Fruit fly (Drosophila melanogaster) whole organism, wandering third instar larva: ENCODE data around the gene DNAlig3.

ENCODE experiments used
- Abd-B ChIP-seq: fragments of >200 bp; optimal IDR thresholded peaks from 2 replicates; lab custom pipeline; 2017; ENCODE audit warnings: missing biosample characterization, missing genetic modification characterization
- CG32264 ChIP-seq: fragments of 200-800 bp; sonication (Bioruptor generic); optimal IDR thresholded peaks from 2 replicates; lab custom pipeline; 2016; ENCODE audit warnings: missing biosample characterization, missing genetic modification characterization
- CG9705 ChIP-seq: fragments of 200-800 bp; sonication (Bioruptor generic); optimal IDR thresholded peaks from 2 replicates; lab custom pipeline; 2018; ENCODE audit warnings: missing biosample characterization, mild to moderate bottlenecking, missing genetic modification characterization
- CrebA ChIP-seq: fragments of 200-800 bp; sonication (Bioruptor generic); optimal IDR thresholded peaks from 2 replicates; lab custom pipeline; 2016; ENCODE audit warnings: missing biosample characterization, mild to moderate bottlenecking, missing genetic modification characterization, borderline replicate concordance
- Dfd ChIP-seq: fragments of >200 bp; optimal IDR thresholded peaks from 2 replicates; lab custom pipeline; 2017; ENCODE audit warnings: missing biosample characterization, missing genetic modification characterization
- Dif ChIP-seq: fragments of 200-275, 200-300 bp; sonication (Bioruptor generic); optimal IDR thresholded peaks from 2 replicates; lab custom pipeline; 2018; ENCODE audit warnings: missing biosample characterization, missing genetic modification characterization; ENCODE audit not compliant: partially characterized antibody
- GATAd ChIP-seq: sonication (Bioruptor generic); optimal IDR thresholded peaks from 2 replicates; lab custom pipeline; 2016; ENCODE audit warnings: missing biosample characterization, missing genetic modification characterization
- HLH106 ChIP-seq: fragments of 200-800 bp; optimal IDR thresholded peaks from 3 replicates; lab custom pipeline; 2019; ENCODE audit warnings: missing biosample characterization, mild to moderate bottlenecking, missing genetic modification characterization, moderate library complexity
- Hr78 ChIP-seq: fragments of >200 bp; optimal IDR thresholded peaks from 2 replicates; lab custom pipeline; 2017; ENCODE audit warnings: missing biosample characterization, missing genetic modification characterization
- Hr83 ChIP-seq: fragments of 200-300 bp; sonication (Bioruptor generic); optimal IDR thresholded peaks from 2 replicates; lab custom pipeline; 2016; ENCODE audit warnings: missing biosample characterization, mild to moderate bottlenecking, missing genetic modification characterization, moderate library complexity; ENCODE audit not compliant: poor library complexity, severe bottlenecking
- Jra ChIP-seq: sonication (Bioruptor generic); optimal IDR thresholded peaks from 2 replicates; lab custom pipeline; 2016; ENCODE audit warnings: missing biosample characterization, missing genetic modification characterization
- Mio ChIP-seq: sonication (Bioruptor generic); optimal IDR thresholded peaks from 2 replicates; lab custom pipeline; 2016; ENCODE audit warnings: missing biosample characterization, missing genetic modification characterization
- N ChIP-seq: fragments of >200 bp; optimal IDR thresholded peaks from 2 replicates; lab custom pipeline; 2018; ENCODE audit warnings: missing biosample characterization, missing external identifiers, missing genetic modification characterization
- OdsH ChIP-seq: fragments of 200-800 bp; sonication (Bioruptor generic); optimal IDR thresholded peaks from 2 replicates; lab custom pipeline; 2016; ENCODE audit warnings: missing biosample characterization, mild to moderate bottlenecking, missing genetic modification characterization
- Rel ChIP-seq, 2 experiments: fragments of 200-800 bp; sonication (Bioruptor generic) in 1 of 2; optimal IDR thresholded peaks; 2 replicates in 1 of 2; 3 replicates in 1 of 2; lab custom pipeline; 2016 to 2019; ENCODE audit warnings: mild to moderate bottlenecking in 2 of 2, missing biosample characterization in 2 of 2, missing genetic modification characterization in 2 of 2, moderate library complexity in 1 of 2
- Sp1 ChIP-seq: fragments of 200-800 bp; sonication (Bioruptor generic); optimal IDR thresholded peaks from 3 replicates; lab custom pipeline; 2019; ENCODE audit warnings: missing biosample characterization, mild to moderate bottlenecking, missing genetic modification characterization, moderate library complexity
- Vsx2 ChIP-seq: fragments of 200-300, 225-300 bp; sonication (Bioruptor generic); optimal IDR thresholded peaks from 2 replicates; lab custom pipeline; 2018; ENCODE audit warnings: missing biosample characterization, missing genetic modification characterization; ENCODE audit not compliant: partially characterized antibody
- br ChIP-seq: fragments of 200-800 bp; sonication (Bioruptor generic); optimal IDR thresholded peaks from 2 replicates; lab custom pipeline; 2016; ENCODE audit warnings: missing biosample characterization, missing genetic modification characterization
- brk ChIP-seq: fragments of 200-800 bp; sonication (Bioruptor generic); optimal IDR thresholded peaks from 2 replicates; lab custom pipeline; 2016; ENCODE audit warnings: missing biosample characterization, mild to moderate bottlenecking, missing genetic modification characterization
- dl ChIP-seq, 2 experiments: fragments of 175-275, 200-275 bp in 1 of 2; fragments of 200-275 bp in 1 of 2; sonication (Bioruptor generic); optimal IDR thresholded peaks; lab custom pipeline; 2018; ENCODE audit warnings: mild to moderate bottlenecking in 2 of 2, missing biosample characterization in 2 of 2, missing genetic modification characterization in 2 of 2, moderate library complexity in 2 of 2; ENCODE audit not compliant: partially characterized antibody in 2 of 2, insufficient read depth in 1 of 2
- dsf ChIP-seq: sonication (Bioruptor generic); optimal IDR thresholded peaks from 2 replicates; lab custom pipeline; 2016; ENCODE audit warnings: missing biosample characterization, missing genetic modification characterization, borderline replicate concordance
- ey ChIP-seq: fragments of 200-800 bp; sonication (Bioruptor generic); optimal IDR thresholded peaks from 2 replicates; lab custom pipeline; 2016; ENCODE audit warnings: missing biosample characterization, missing genetic modification characterization
- foxo ChIP-seq, 2 experiments: fragments of 200-800 bp; sonication (Bioruptor generic); optimal IDR thresholded peaks; 2 replicates in 1 of 2; 3 replicates in 1 of 2; lab custom pipeline; 2016 to 2017; ENCODE audit warnings: missing biosample characterization in 2 of 2, missing genetic modification characterization in 2 of 2
- fru ChIP-seq: fragments of 200-800 bp; sonication (Bioruptor generic); optimal IDR thresholded peaks from 3 replicates; lab custom pipeline; 2016; ENCODE audit warnings: missing biosample characterization, mild to moderate bottlenecking, missing genetic modification characterization
- h ChIP-seq: fragments of 200-800 bp; sonication (Bioruptor generic); optimal IDR thresholded peaks from 3 replicates; lab custom pipeline; 2016; ENCODE audit warnings: missing biosample characterization, mild to moderate bottlenecking, missing genetic modification characterization
- jim ChIP-seq: fragments of 175-275, 200-325 bp; sonication (Bioruptor generic); optimal IDR thresholded peaks from 2 replicates; lab custom pipeline; 2016; ENCODE audit warnings: missing biosample characterization, mild to moderate bottlenecking, missing genetic modification characterization
- lola ChIP-seq: fragments of >200 bp; optimal IDR thresholded peaks from 2 replicates; lab custom pipeline; 2017; ENCODE audit warnings: missing biosample characterization, missing genetic modification characterization
- pan ChIP-seq: fragments of >200 bp; optimal IDR thresholded peaks from 2 replicates; lab custom pipeline; 2017
- psq ChIP-seq: fragments of 200-800 bp; sonication (Bioruptor generic); optimal IDR thresholded peaks from 3 replicates; lab custom pipeline; 2017; ENCODE audit warnings: missing biosample characterization, mild to moderate bottlenecking, missing genetic modification characterization, moderate library complexity
- rgr ChIP-seq: fragments of 200-800 bp; sonication (Bioruptor generic); optimal IDR thresholded peaks from 3 replicates; lab custom pipeline; 2016; ENCODE audit warnings: missing biosample characterization, mild to moderate bottlenecking, missing genetic modification characterization
- sage ChIP-seq: fragments of 200-800 bp; sonication (Bioruptor generic); optimal IDR thresholded peaks from 2 replicates; lab custom pipeline; 2016; ENCODE audit warnings: missing biosample characterization, mild to moderate bottlenecking, missing genetic modification characterization
- sv ChIP-seq: fragments of 200-800 bp; sonication (Bioruptor generic); optimal IDR thresholded peaks from 3 replicates; lab custom pipeline; 2016; ENCODE audit warnings: missing biosample characterization, missing genetic modification characterization
- tai ChIP-seq: sonication (Bioruptor generic); optimal IDR thresholded peaks from 2 replicates; lab custom pipeline; 2016; ENCODE audit warnings: missing biosample characterization, missing genetic modification characterization
- usp ChIP-seq: fragments of >200 bp; optimal IDR thresholded peaks from 2 replicates; lab custom pipeline; 2017; ENCODE audit warnings: missing biosample characterization, missing genetic modification characterization
- woc ChIP-seq: sonication (Bioruptor generic); optimal IDR thresholded peaks from 2 replicates; lab custom pipeline; 2016; ENCODE audit warnings: missing biosample characterization, mild to moderate bottlenecking, missing genetic modification characterization

The DNAlig3 gene

dm6 chr3R:12373800-12374199 lies 27.8 kb downstream of the DNAlig3 start, which contains the start of gene GstD4:
GstD4 (plus strand) TSS chr3R:12374100.
- TF ChIP-seq Abd-B (GFP tag; lab: Kevin White, UChicago), result no peak
- TF ChIP-seq Jra (GFP tag; lab: Kevin White, UChicago), result no peak
- TF ChIP-seq GATAd (GFP tag; lab: Kevin White, UChicago), result no peak
- TF ChIP-seq sv, result no peak
- no peak for TF ChIP-seq HLH106 (tag; lab: Kevin White, UChicago)
- TF ChIP-seq usp (GFP tag; lab: Kevin White, UChicago), result no peak
- no peak for TF ChIP-seq CrebA
- TF ChIP-seq Dfd, result no peak
- TF ChIP-seq CG9705, result no peak
- TF ChIP-seq CG32264 (GFP tag; lab: Kevin White, UChicago), result no peak

- TF ChIP-seq dsf (no peak), GATAd (GFP tag; lab: Kevin White, UChicago) (no peak), Dfd (no peak), br (no peak), OdsH (GFP tag; lab: Kevin White, UChicago) (no peak), Hr83 (GFP tag; lab: Kevin White, UChicago) (no peak), fru (GFP tag; lab: Kevin White, UChicago) (no peak), tai (GFP tag; lab: Kevin White, UChicago) (no peak), jim (GFP tag; lab: Kevin White, UChicago) (no peak), CrebA (no peak)
These were observed 28.8 kb downstream of the DNAlig3 start, which contains the start of gene GstD3 for dm6 chr3R:12372800-12373199. GstD3 (plus strand) TSS chr3R:12373068.

dm6 chr3R:12371671-12372070 lies 30.0 kb downstream of the DNAlig3 start, which contains the start of gene GstD2:
GstD2 (plus strand) TSS chr3R:12371971.
- TF ChIP-seq Sp1 (no peak), rgr (GFP tag; lab: Kevin White, UChicago) (no peak), pan (no peak), tai (GFP tag; lab: Kevin White, UChicago) (no peak), OdsH (GFP tag; lab: Kevin White, UChicago) (no peak)

- TF ChIP-seq Dif (GFP tag; lab: Kevin White, UChicago) (peak; percentile 63), dl (GFP tag; optimal IDR thresholded peaks at IDR 0.05; lab: Kevin White, UChicago; ENCODE audit: insufficient read depth in 1 of 2, partially characterized antibody in 2 of 2) (peak in 1 of 2 experiments; percentile 49), CrebA (peak; percentile 55), Rel (GFP tag; optimal IDR thresholded peaks at IDR 0.05; lab: Kevin White, UChicago) (peak; percentile 20), Rel (tag; optimal IDR thresholded peaks at IDR 0.05; lab: Kevin White, UChicago) (no peak), Hr78 (no peak), Vsx2 (GFP tag; lab: Kevin White, UChicago) (peak; percentile 49), woc (peak; percentile 44), Jra (GFP tag; lab: Kevin White, UChicago) (no peak)
These were observed 31.0 kb downstream of the DNAlig3 start for dm6 chr3R:12370643-12370995.

- TF ChIP-seq br, result no peak
- TF ChIP-seq Hr78, result no peak
- TF ChIP-seq woc, result peak; percentile 27
- no peak for TF ChIP-seq OdsH (GFP tag; lab: Kevin White, UChicago)
- no peak for TF ChIP-seq sage (GFP tag; lab: Kevin White, UChicago)
- no peak for TF ChIP-seq h (GFP tag; lab: Kevin White, UChicago)
- TF ChIP-seq Dif (GFP tag; lab: Kevin White, UChicago), result no peak
- TF ChIP-seq jim (GFP tag; lab: Kevin White, UChicago), result no peak
- no peak for TF ChIP-seq tai (GFP tag; lab: Kevin White, UChicago)
- TF ChIP-seq pan, result no peak
- no peak for TF ChIP-seq Jra (GFP tag; lab: Kevin White, UChicago)
- no peak for TF ChIP-seq Vsx2 (GFP tag; lab: Kevin White, UChicago)
- no peak for TF ChIP-seq GATAd (GFP tag; lab: Kevin White, UChicago)
- peak; percentile 6 for TF ChIP-seq fru (GFP tag; lab: Kevin White, UChicago)
- TF ChIP-seq N (GFP tag; lab: Kevin White, UChicago), result no peak
- TF ChIP-seq sv, result no peak
- peak; percentile 25 for TF ChIP-seq CG32264 (GFP tag; lab: Kevin White, UChicago)
- TF ChIP-seq CG9705, result peak; percentile 39
- TF ChIP-seq Sp1, result no peak
- peak; percentile 1 for TF ChIP-seq CrebA
- TF ChIP-seq Dfd, result no peak
- TF ChIP-seq Hr83 (GFP tag; lab: Kevin White, UChicago), result no peak
- TF ChIP-seq ey (GFP tag; lab: Kevin White, UChicago), result no peak
- TF ChIP-seq lola (GFP tag; lab: Kevin White, UChicago), result no peak
- TF ChIP-seq psq, result no peak
- TF ChIP-seq brk (GFP tag; lab: Kevin White, UChicago), result no peak
- TF ChIP-seq Mio (GFP tag; lab: Kevin White, UChicago), result no peak
- no peak for TF ChIP-seq usp (GFP tag; lab: Kevin White, UChicago)
- no peak for TF ChIP-seq dsf
- TF ChIP-seq Abd-B (GFP tag; lab: Kevin White, UChicago), result no peak
- TF ChIP-seq Rel (GFP tag; optimal IDR thresholded peaks at IDR 0.05; lab: Kevin White, UChicago), result no peak
- no peak for TF ChIP-seq Rel (tag; optimal IDR thresholded peaks at IDR 0.05; lab: Kevin White, UChicago)
- TF ChIP-seq foxo (GFP tag; optimal IDR thresholded peaks at IDR 0.05; lab: Kevin White, UChicago), result no peak
- no peak for TF ChIP-seq dl (GFP tag; optimal IDR thresholded peaks at IDR 0.05; lab: Kevin White, UChicago; ENCODE audit: insufficient read depth in 1 of 2, partially characterized antibody in 2 of 2)
These were observed 31.6 kb downstream of the DNAlig3 start for dm6 chr3R:12369793-12370642.
